Fruit fly (Drosophila melanogaster) whole organism, embryonic: ENCODE measurements around the gene CG13690.

Source experiments
- Antp ChIP-seq: fragments of 200-800 bp; sonication (Bioruptor generic); optimal IDR thresholded peaks from 3 replicates; lab custom pipeline; 2016; ENCODE audit warnings: missing biosample characterization, missing genetic modification characterization
- Asciz ChIP-seq: fragments of 200-800 bp; sonication (Bioruptor generic); optimal IDR thresholded peaks from 2 replicates; lab custom pipeline; 2017; ENCODE audit warnings: missing biosample characterization, mild to moderate bottlenecking, missing genetic modification characterization, missing genetic modification reagents
- Atf-2 ChIP-seq: fragments of 200-800 bp; sonication (Bioruptor generic); optimal IDR thresholded peaks from 2 replicates; lab custom pipeline; 2016; ENCODE audit warnings: missing biosample characterization, missing genetic modification characterization
- Blimp-1 ChIP-seq: fragments of 200-800 bp; sonication (Bioruptor generic); optimal IDR thresholded peaks from 3 replicates; lab custom pipeline; 2018; ENCODE audit warnings: missing biosample characterization, missing genetic modification characterization, mild to moderate bottlenecking, moderate library complexity, missing genetic modification reagents
- CG10366 ChIP-seq: fragments of 200-800 bp; sonication (Bioruptor generic); IDR thresholded peaks from 2 replicates; pipeline ENCODE4 v1.3.6; 2022; ENCODE audit warnings: missing biosample characterization, missing genetic modification characterization
- CG11695 ChIP-seq: fragments of 200-800 bp; sonication (Bioruptor generic); IDR thresholded peaks from 3 replicates; pipeline ENCODE4 v1.3.6; 2022; ENCODE audit warnings: missing biosample characterization, missing genetic modification characterization
- CG12299 ChIP-seq: fragments of 200-800 bp; sonication (Bioruptor generic); optimal IDR thresholded peaks from 2 replicates; lab custom pipeline; 2018; ENCODE audit warnings: missing biosample characterization, mild to moderate bottlenecking, missing genetic modification characterization
- CG15601 ChIP-seq: fragments of 200-800 bp; sonication (Bioruptor generic); optimal IDR thresholded peaks from 3 replicates; lab custom pipeline; 2019; ENCODE audit warnings: missing biosample characterization, mild to moderate bottlenecking, missing genetic modification characterization, moderate library complexity
- CG15696 ChIP-seq: fragments of 200-800 bp; sonication (Bioruptor generic); optimal IDR thresholded peaks from 2 replicates; lab custom pipeline; 2019; ENCODE audit warnings: missing biosample characterization, mild to moderate bottlenecking, missing genetic modification characterization, moderate library complexity
- CG17802 ChIP-seq: fragments of 200-800 bp; sonication (Bioruptor generic); optimal IDR thresholded peaks from 2 replicates; lab custom pipeline; 2018; ENCODE audit warnings: missing biosample characterization, mild to moderate bottlenecking, missing genetic modification characterization, moderate library complexity
- CG18599 ChIP-seq: fragments of 200-800 bp; sonication (Bioruptor generic); optimal IDR thresholded peaks from 3 replicates; lab custom pipeline; 2017; ENCODE audit warnings: missing biosample characterization, missing genetic modification characterization, mild to moderate bottlenecking, moderate library complexity, missing genetic modification reagents
- CG18619 ChIP-seq: fragments of 200-800 bp; sonication (Bioruptor generic); optimal IDR thresholded peaks from 3 replicates; lab custom pipeline; 2017; ENCODE audit warnings: missing biosample characterization, mild to moderate bottlenecking, missing genetic modification characterization
- CG2875 ChIP-seq: fragments of 200-800 bp; sonication (Bioruptor generic); optimal IDR thresholded peaks from 2 replicates; lab custom pipeline; 2017; ENCODE audit warnings: missing biosample characterization, mild to moderate bottlenecking, missing genetic modification characterization, missing genetic modification reagents
- CG4282 ChIP-seq: fragments of 200-800 bp; sonication (Bioruptor generic); optimal IDR thresholded peaks from 2 replicates; lab custom pipeline; 2016; ENCODE audit warnings: missing biosample characterization, missing genetic modification characterization
- CG4617 ChIP-seq: fragments of 200-800 bp; sonication (Bioruptor generic); optimal IDR thresholded peaks from 3 replicates; lab custom pipeline; 2016; ENCODE audit warnings: missing biosample characterization, missing genetic modification characterization, borderline replicate concordance
- CG5245 ChIP-seq: fragments of 200-800 bp; sonication (Bioruptor generic); optimal IDR thresholded peaks from 3 replicates; lab custom pipeline; 2016; ENCODE audit warnings: missing biosample characterization, missing genetic modification characterization
- CG7786 ChIP-seq: fragments of 200-800 bp; sonication (Bioruptor generic); optimal IDR thresholded peaks from 2 replicates; lab custom pipeline; 2016; ENCODE audit warnings: missing biosample characterization, missing genetic modification characterization
- CG7839 ChIP-seq: fragments of 200-800 bp; sonication (Bioruptor generic); optimal IDR thresholded peaks from 3 replicates; lab custom pipeline; 2018; ENCODE audit warnings: missing biosample characterization, mild to moderate bottlenecking, missing genetic modification characterization, moderate library complexity
- CG8290 ChIP-seq, 3 experiments: fragments of 200-800 bp; sonication (Bioruptor generic); optimal IDR thresholded peaks; 2 replicates each; lab custom pipeline; 2016 to 2019; ENCODE audit warnings: missing biosample characterization in 3 of 3, missing genetic modification characterization in 3 of 3, mild to moderate bottlenecking in 2 of 3, moderate library complexity in 1 of 3
- CG8765 ChIP-seq: fragments of 200-800 bp; sonication (Bioruptor generic); IDR thresholded peaks from 2 replicates; pipeline ENCODE4 v1.3.6; 2022; ENCODE audit warnings: missing biosample characterization, missing genetic modification characterization
- CG8944 ChIP-seq: fragments of 200-800 bp; sonication (Bioruptor generic); optimal IDR thresholded peaks from 3 replicates; lab custom pipeline; 2016; ENCODE audit warnings: missing biosample characterization, missing genetic modification characterization
- CHES-1-like ChIP-seq: fragments of 200-800 bp; sonication (Bioruptor generic); optimal IDR thresholded peaks from 2 replicates; lab custom pipeline; 2016; ENCODE audit warnings: missing biosample characterization, missing genetic modification characterization
- Dll ChIP-seq: fragments of 200-800 bp; sonication (Bioruptor generic); IDR thresholded peaks from 4 replicates; pipeline ENCODE4 v1.3.6; 2022; ENCODE audit warnings: missing biosample characterization, missing genetic modification characterization; ENCODE audit not compliant: partially characterized antibody
- Dp ChIP-seq: fragments of 200-800 bp; sonication (Bioruptor generic); optimal IDR thresholded peaks from 2 replicates; lab custom pipeline; 2018; ENCODE audit warnings: missing biosample characterization, mild to moderate bottlenecking, missing genetic modification characterization, moderate library complexity
- Hey ChIP-seq: fragments of 200-800 bp; sonication (Bioruptor generic); optimal IDR thresholded peaks from 3 replicates; lab custom pipeline; 2018; ENCODE audit warnings: missing biosample characterization, mild to moderate bottlenecking, missing genetic modification characterization
- Hr78 ChIP-seq, 2 experiments: fragments of 200-800 bp in 1 of 2; fragments of >200 bp in 1 of 2; sonication (Bioruptor generic) in 1 of 2; optimal IDR thresholded peaks; 2 replicates each; lab custom pipeline; 2017 to 2019; ENCODE audit warnings: missing biosample characterization in 2 of 2, missing genetic modification characterization in 2 of 2, mild to moderate bottlenecking in 1 of 2, moderate library complexity in 1 of 2
- Nf-YA ChIP-seq: fragments of 200-800 bp; sonication (Bioruptor generic); IDR thresholded peaks from 2 replicates; pipeline ENCODE4 v1.3.6; 2022; ENCODE audit warnings: missing biosample characterization, missing genetic modification characterization
- Oaz ChIP-seq: fragments of 200-800 bp; sonication (Bioruptor generic); IDR thresholded peaks from 2 replicates; pipeline ENCODE4 v1.3.6; 2022; ENCODE audit warnings: missing biosample characterization, missing genetic modification characterization
- Ravus ChIP-seq: fragments of 200-800 bp; sonication (Bioruptor generic); IDR thresholded peaks from 2 replicates; pipeline ENCODE4 v1.3.6; 2022; ENCODE audit warnings: missing biosample characterization, missing genetic modification characterization
- bsh ChIP-seq, 2 experiments: fragments of 200-800 bp; sonication (Bioruptor generic); optimal IDR thresholded peaks; 2 replicates each; lab custom pipeline; 2017 to 2018; ENCODE audit warnings: mild to moderate bottlenecking in 2 of 2, missing biosample characterization in 2 of 2, missing genetic modification characterization in 2 of 2, moderate library complexity in 1 of 2
- cad ChIP-seq: fragments of >200 bp; optimal IDR thresholded peaks from 2 replicates; lab custom pipeline; 2017; ENCODE audit warnings: missing biosample characterization, missing genetic modification characterization
- cas ChIP-seq: fragments of 200-800 bp; sonication (Bioruptor generic); IDR thresholded peaks from 2 replicates; pipeline ENCODE4 v1.3.6; 2022; ENCODE audit warnings: missing biosample characterization, missing genetic modification characterization
- chinmo ChIP-seq: fragments of 200-800 bp; sonication (Bioruptor generic); IDR thresholded peaks from 4 replicates; pipeline ENCODE4 v1.3.6; 2022; ENCODE audit warnings: missing biosample characterization, missing genetic modification characterization; ENCODE audit not compliant: partially characterized antibody
- chm ChIP-seq: fragments of 200-800 bp; sonication (Bioruptor generic); IDR thresholded peaks from 2 replicates; pipeline ENCODE4 v1.3.6; 2022; ENCODE audit warnings: missing biosample characterization, missing genetic modification characterization
- ci ChIP-seq: fragments of 200-800 bp; sonication (Bioruptor generic); IDR thresholded peaks from 3 replicates; pipeline ENCODE4 v1.3.6; 2022; ENCODE audit warnings: missing biosample characterization, missing genetic modification characterization
- dimm ChIP-seq: fragments of 200-800 bp; sonication (Bioruptor generic); IDR thresholded peaks from 2 replicates; pipeline ENCODE4 v1.3.6; 2022; ENCODE audit warnings: missing biosample characterization, missing genetic modification characterization
- ems ChIP-seq: fragments of 200-800 bp; sonication (Bioruptor generic); optimal IDR thresholded peaks from 3 replicates; lab custom pipeline; 2016; ENCODE audit warnings: missing biosample characterization, missing genetic modification characterization
- eyg ChIP-seq: fragments of 200-800 bp; sonication (Bioruptor generic); optimal IDR thresholded peaks from 3 replicates; lab custom pipeline; 2016; ENCODE audit warnings: missing biosample characterization, missing genetic modification characterization
- fd3F ChIP-seq: fragments of 200-800 bp; sonication (Bioruptor generic); optimal IDR thresholded peaks from 2 replicates; lab custom pipeline; 2018; ENCODE audit warnings: missing biosample characterization, mild to moderate bottlenecking, missing genetic modification characterization, moderate library complexity
- lilli ChIP-seq: fragments of 200-800 bp; sonication (Bioruptor generic); optimal IDR thresholded peaks from 3 replicates; lab custom pipeline; 2016; ENCODE audit warnings: missing biosample characterization, missing genetic modification characterization
- lola ChIP-seq, 3 experiments: fragments of >200 bp in 2 of 3; fragments of 200-800 bp in 1 of 3; sonication (Bioruptor generic) in 1 of 3; optimal IDR thresholded peaks; 2 replicates each; lab custom pipeline; 2017 to 2019; ENCODE audit warnings: missing biosample characterization in 3 of 3, missing genetic modification characterization in 3 of 3, mild to moderate bottlenecking in 1 of 3, moderate library complexity in 1 of 3
- mld ChIP-seq: fragments of 200-800 bp; sonication (Bioruptor generic); IDR thresholded peaks from 3 replicates; pipeline ENCODE4 v1.3.6; 2022; ENCODE audit warnings: missing biosample characterization, missing genetic modification characterization; ENCODE audit not compliant: partially characterized antibody
- pita ChIP-seq: fragments of 200-800 bp; sonication (Bioruptor generic); optimal IDR thresholded peaks from 2 replicates; lab custom pipeline; 2017; ENCODE audit warnings: missing biosample characterization, mild to moderate bottlenecking, missing genetic modification characterization
- pros ChIP-seq: fragments of 200-800 bp; sonication (Bioruptor generic); optimal IDR thresholded peaks from 3 replicates; lab custom pipeline; 2019; ENCODE audit warnings: missing biosample characterization, mild to moderate bottlenecking, missing genetic modification characterization, moderate library complexity
- scrt ChIP-seq: fragments of 200-800 bp; sonication (Bioruptor generic); optimal IDR thresholded peaks from 2 replicates; lab custom pipeline; 2018; ENCODE audit warnings: missing biosample characterization, mild to moderate bottlenecking, missing genetic modification characterization, moderate library complexity
- slp2 ChIP-seq: fragments of 200-800 bp; sonication (Bioruptor generic); optimal IDR thresholded peaks from 2 replicates; lab custom pipeline; 2016; ENCODE audit warnings: missing biosample characterization, missing genetic modification characterization
- sob ChIP-seq: fragments of 200-800 bp; sonication (Bioruptor generic); IDR thresholded peaks from 2 replicates; pipeline ENCODE4 v1.3.6; 2022; ENCODE audit warnings: missing biosample characterization, missing genetic modification characterization
- tx ChIP-seq: fragments of 200-800 bp; sonication (Bioruptor generic); optimal IDR thresholded peaks from 2 replicates; lab custom pipeline; 2016; ENCODE audit warnings: missing biosample characterization, missing genetic modification characterization

Gene CG13690

DNA sequence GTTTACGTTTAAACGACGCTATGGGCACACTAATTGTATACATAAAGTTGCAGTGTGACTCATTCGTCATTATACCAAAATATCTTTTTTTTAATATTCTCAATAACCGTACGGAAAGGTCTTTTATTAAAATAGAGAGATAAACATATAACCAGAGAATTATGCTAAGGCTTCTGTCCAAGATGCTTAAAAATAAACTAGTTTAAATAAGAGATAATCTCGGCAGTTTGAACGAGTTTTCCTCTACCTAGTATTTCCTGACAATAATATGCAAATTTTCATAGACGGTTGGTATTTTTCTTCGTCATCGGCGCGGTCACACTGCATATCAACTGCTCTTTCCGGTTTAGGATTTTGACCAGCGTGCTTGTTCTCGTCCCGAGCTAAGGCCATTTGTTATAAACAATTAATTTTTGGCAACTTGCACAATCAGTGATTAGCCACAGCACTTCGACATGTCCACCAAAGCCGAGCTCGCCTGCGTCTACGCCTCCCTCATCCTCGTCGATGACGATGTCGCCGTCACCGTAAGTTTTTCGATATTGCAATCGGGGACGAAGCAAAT, at the start of gene CG13690, which contains the start of gene RpLP1 (continued):
- TF ChIP-seq Blimp-1 (GFP tag; lab: Kevin White, UChicago) = peak; percentile 41
- no peak for TF ChIP-seq pita (GFP tag; lab: Kevin White, UChicago)
- TF ChIP-seq CG4282 (GFP tag; lab: Kevin White, UChicago) = no peak
- TF ChIP-seq Hr78 (GFP tag; optimal IDR thresholded peaks at IDR 0.05; lab: Kevin White, UChicago) = peak in 1 of 2 experiments; percentile 28
- no peak for TF ChIP-seq cad
- TF ChIP-seq lola (GFP tag; optimal IDR thresholded peaks at IDR 0.05; lab: Kevin White, UChicago) = peak in 1 of 3 experiments; percentile 55
- TF ChIP-seq CG7786 = no peak
- TF ChIP-seq eyg (GFP tag; lab: Kevin White, UChicago) = peak; percentile 72
- TF ChIP-seq pros = no peak
- no peak for TF ChIP-seq Oaz (GFP tag; lab: Robert Waterston, UW)
- TF ChIP-seq mld (GFP tag; lab: Robert Waterston, UW) = no peak
- 0 out of 2 replicates have a peak, but pooled peaks have one; percentile 6 for TF ChIP-seq cas (GFP tag; lab: Robert Waterston, UW)
- no peak for TF ChIP-seq CG5245
- TF ChIP-seq CG15696 (tag; lab: Kevin White, UChicago) = peak; percentile 29
- TF ChIP-seq CG17802 (tag; lab: Kevin White, UChicago) = peak; percentile 9
- peak; percentile 74 for TF ChIP-seq CG7839 (tag; lab: Kevin White, UChicago)
- TF ChIP-seq CG10366 (GFP tag; lab: Robert Waterston, UW) = no peak
- TF ChIP-seq slp2 = peak; percentile 61
- peak; percentile 81 for TF ChIP-seq CG2875 (GFP tag; lab: Kevin White, UChicago)
- peak; percentile 11 for TF ChIP-seq Atf-2 (GFP tag; lab: Kevin White, UChicago)
- TF ChIP-seq Ravus (GFP tag; lab: Robert Waterston, UW) = no peak
- peak; percentile 70 for TF ChIP-seq Hey
- TF ChIP-seq CG18599 (GFP tag; lab: Kevin White, UChicago) = peak; percentile 82
- TF ChIP-seq Dp = peak; percentile 88
- peak; percentile 81 for TF ChIP-seq scrt
- peak; percentile 39 for TF ChIP-seq fd3F (GFP tag; lab: Kevin White, UChicago)
- TF ChIP-seq sob (GFP tag; lab: Robert Waterston, UW) = 0 out of 2 replicates have a peak, but pooled peaks have one; percentile 64
- no peak for TF ChIP-seq CG8765
- TF ChIP-seq ems (GFP tag; lab: Kevin White, UChicago) = peak; percentile 53
- no peak for TF ChIP-seq dimm (GFP tag; lab: Robert Waterston, UW)
- TF ChIP-seq CG4617 (GFP tag; lab: Kevin White, UChicago) = peak; percentile 15
- TF ChIP-seq Dll (GFP tag; lab: Robert Waterston, UW) = 0 out of 4 replicates have a peak, but pooled peaks have one; percentile 42
- peak; percentile 78 for TF ChIP-seq CG12299 (tag; lab: Kevin White, UChicago)
- no peak for TF ChIP-seq Antp (GFP tag; lab: Kevin White, UChicago)
- TF ChIP-seq CHES-1-like (GFP tag; lab: Kevin White, UChicago) = peak; percentile 76
- TF ChIP-seq bsh (GFP tag; optimal IDR thresholded peaks at IDR 0.05; lab: Kevin White, UChicago) = peak; percentile 35 to 47

- TF ChIP-seq Nf-YA (peak; percentile 51; the same call in 1 of the 2 replicates), CG8944 (GFP tag; lab: Kevin White, UChicago) (peak; percentile 58), CG11695 (GFP tag; lab: Robert Waterston, UW) (peak; percentile 66), CG8290 (GFP tag; optimal IDR thresholded peaks at IDR 0.05; lab: Kevin White, UChicago) (no peak), CG8290 (tag; optimal IDR thresholded peaks at IDR 0.05; lab: Kevin White, UChicago) (peak in 1 of 2 experiments; percentile 79), ci (GFP tag; lab: Robert Waterston, UW) (peak; percentile 91), lilli (GFP tag; lab: Kevin White, UChicago) (peak; percentile 82), fd3F (GFP tag; lab: Kevin White, UChicago) (peak; percentile 6), CG15601 (tag; lab: Kevin White, UChicago) (peak; percentile 66), chinmo (GFP tag; lab: Robert Waterston, UW) (0 out of 4 replicates have a peak, but pooled peaks have one; percentile 63), CG18619 (GFP tag; lab: Kevin White, UChicago) (peak; percentile 68), chm (peak; percentile 60; the same call in 1 of the 2 replicates), tx (peak; percentile 23), Asciz (GFP tag; lab: Kevin White, UChicago) (peak; percentile 88), pita (GFP tag; lab: Kevin White, UChicago) (no peak)
Observed at dm6 chr2L:468745-469358, 49.4 kb upstream of the CG13690 start.
